Worm (Caenorhabditis elegans): ENCODE data around the gene B0507.9.

Gene B0507.9

DNA sequence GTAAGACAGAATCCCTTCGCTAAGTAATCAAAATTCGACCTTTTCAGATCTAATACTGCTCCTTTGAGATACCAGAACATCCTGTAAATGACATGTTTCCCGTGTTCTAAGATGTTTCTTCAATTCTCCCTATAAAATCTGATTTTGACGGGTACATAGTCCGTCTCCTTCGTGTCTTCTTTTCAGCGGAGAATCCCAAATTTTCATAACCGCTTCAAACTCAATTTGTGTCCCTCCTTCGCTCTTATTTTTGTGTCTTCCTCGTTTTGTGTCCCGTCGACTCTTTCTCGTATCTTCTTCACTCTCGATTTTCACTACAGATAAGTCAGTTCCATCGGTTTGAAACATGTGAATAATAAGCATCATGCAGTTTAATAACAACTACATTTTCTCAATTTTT is 49.7 kb downstream of the B0507.9 start, which contains the start of gene glr-5:
Gene glr-5, plus strand, starts transcription at position 321 of the 400 bp plus-strand sequence.
- no peak for TF ChIP-seq nhr-12 (tag; optimal IDR thresholded peaks at IDR 0.05)
- peak; percentile 86 for TF ChIP-seq ces-1 (GFP tag; optimal IDR thresholded peaks at IDR 0.05)
